Fruit fly (Drosophila melanogaster): ENCODE results near the gene CG42590.

Gene CG42590

DNA sequence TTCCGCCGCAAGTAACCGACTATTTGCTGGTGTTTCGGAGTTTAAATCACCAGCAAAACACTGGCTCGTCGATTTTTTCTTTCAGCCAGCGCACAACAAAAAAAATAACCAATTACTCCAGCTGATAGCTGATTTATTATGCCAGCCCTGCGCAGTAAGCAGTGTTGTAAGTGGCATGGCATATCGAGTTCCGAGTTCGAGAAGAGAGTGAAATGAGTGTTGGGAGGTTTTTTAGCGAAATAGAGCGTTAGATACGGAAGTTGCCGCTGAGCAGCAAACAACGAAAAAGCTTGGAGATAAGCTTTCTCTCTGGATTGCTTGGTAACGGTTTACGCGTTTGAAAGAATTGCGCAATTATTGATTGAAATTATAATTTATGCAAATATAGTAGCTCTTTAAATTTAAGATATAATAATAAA is 22.6 kb upstream of the CG42590 start, which contains the start of gene CG7565 (continued):
- TF ChIP-seq phol (tag; optimal IDR thresholded peaks at IDR 0.05) (peak; percentile 23), stwl (tag; optimal IDR thresholded peaks at IDR 0.05) (peak; percentile 99), schlank (tag; optimal IDR thresholded peaks at IDR 0.05) (peak; percentile 26), cas (GFP tag; IDR thresholded peaks at IDR 0.05) (no peak), Sry-β (GFP tag; optimal IDR thresholded peaks at IDR 0.05) (no peak), hbn (GFP tag; IDR thresholded peaks at IDR 0.05; ENCODE audit: partially characterized antibody) (0 out of 2 replicates have a peak, but pooled peaks have one; percentile 32), tgo (GFP tag; IDR thresholded peaks at IDR 0.05) (no peak), ATbp (GFP tag; optimal IDR thresholded peaks at IDR 0.05) (no peak), yki (optimal IDR thresholded peaks at IDR 0.05) (no peak), gfzf (GFP tag; optimal IDR thresholded peaks at IDR 0.05) (no peak), Kr (GFP tag; optimal IDR thresholded peaks at IDR 0.05) (no peak), CG3407 (GFP tag; optimal IDR thresholded peaks at IDR 0.05) (no peak), TFAM (GFP tag; optimal IDR thresholded peaks at IDR 0.05) (no peak), chif (GFP tag; optimal IDR thresholded peaks at IDR 0.05) (peak in 1 of 2 experiments; percentile 24), Dip3 (GFP tag; optimal IDR thresholded peaks at IDR 0.05) (peak; percentile 51), CG6272 (GFP tag; IDR thresholded peaks at IDR 0.05) (no peak), ewg (GFP tag; optimal IDR thresholded peaks at IDR 0.05) (peak; percentile 96), CG6175 (GFP tag; IDR thresholded peaks at IDR 0.05) (no peak), HLH54F (GFP tag; optimal IDR thresholded peaks at IDR 0.05) (peak; percentile 55), Oaz (GFP tag; IDR thresholded peaks at IDR 0.05) (no peak), CG31388 (GFP tag; optimal IDR thresholded peaks at IDR 0.05) (no peak), usp (GFP tag; optimal IDR thresholded peaks at IDR 0.05) (no peak), CG13424 (tag; optimal IDR thresholded peaks at IDR 0.05) (no peak), rib (GFP tag; IDR thresholded peaks at IDR 0.05) (no peak), otp (GFP tag; IDR thresholded peaks at IDR 0.05) (0 out of 3 replicates have a peak, but pooled peaks have one; percentile 5), zf30C (GFP tag; optimal IDR thresholded peaks at IDR 0.05) (no peak), HmgD (GFP tag; optimal IDR thresholded peaks at IDR 0.05) (peak; percentile 28), peb (GFP tag; IDR thresholded peaks at IDR 0.05) (no peak), ato (GFP tag; IDR thresholded peaks at IDR 0.05; ENCODE audit: partially characterized antibody) (no peak), Poxn (GFP tag; IDR thresholded peaks at IDR 0.05) (no peak), Nf-YA (GFP tag; IDR thresholded peaks at IDR 0.05) (no peak), Atf6 (GFP tag; IDR thresholded peaks at IDR 0.05) (peak; percentile 59; the same call in 1 of the 2 replicates), fd3F (GFP tag; optimal IDR thresholded peaks at IDR 0.05) (no peak), Blimp-1 (GFP tag; optimal IDR thresholded peaks at IDR 0.05) (no peak), CG6654 (GFP tag; optimal IDR thresholded peaks at IDR 0.05) (no peak), toy (GFP tag; IDR thresholded peaks at IDR 0.05) (no peak), lola (GFP tag; optimal IDR thresholded peaks at IDR 0.05) (no peak), CG33213 (GFP tag; optimal IDR thresholded peaks at IDR 0.05) (no peak), maf-S (GFP tag; optimal IDR thresholded peaks at IDR 0.05) (peak; percentile 42), cad (GFP tag; optimal IDR thresholded peaks at IDR 0.05) (no peak), Nf-YB (GFP tag; optimal IDR thresholded peaks at IDR 0.05) (no peak), nerfin-1 (tag; optimal IDR thresholded peaks at IDR 0.05) (peak; percentile 13), CG12942 (GFP tag; optimal IDR thresholded peaks at IDR 0.05) (peak; percentile 18), Trl (optimal IDR thresholded peaks at IDR 0.05) (peak; percentile 67 to 71), Trl (GFP tag; optimal IDR thresholded peaks at IDR 0.05) (peak; percentile 85), wek (GFP tag; optimal IDR thresholded peaks at IDR 0.05) (peak; percentile 60), B-H1 (GFP tag; IDR thresholded peaks at IDR 0.05) (no peak), CG10654 (GFP tag; optimal IDR thresholded peaks at IDR 0.05) (no peak), CG11456 (GFP tag; IDR thresholded peaks at IDR 0.05) (peak; percentile 59; the same call in 2 of the 3 replicates), CG2875 (GFP tag; optimal IDR thresholded peaks at IDR 0.05) (peak; percentile 5), CG13287 (GFP tag; IDR thresholded peaks at IDR 0.05; ENCODE audit: partially characterized antibody) (peak; percentile 69), jumu (GFP tag; optimal IDR thresholded peaks at IDR 0.05) (peak; percentile 12)

Measured in whole organism, embryonic.